Worm (Caenorhabditis elegans): ENCODE measurements around the gene lido-13.

DNA sequence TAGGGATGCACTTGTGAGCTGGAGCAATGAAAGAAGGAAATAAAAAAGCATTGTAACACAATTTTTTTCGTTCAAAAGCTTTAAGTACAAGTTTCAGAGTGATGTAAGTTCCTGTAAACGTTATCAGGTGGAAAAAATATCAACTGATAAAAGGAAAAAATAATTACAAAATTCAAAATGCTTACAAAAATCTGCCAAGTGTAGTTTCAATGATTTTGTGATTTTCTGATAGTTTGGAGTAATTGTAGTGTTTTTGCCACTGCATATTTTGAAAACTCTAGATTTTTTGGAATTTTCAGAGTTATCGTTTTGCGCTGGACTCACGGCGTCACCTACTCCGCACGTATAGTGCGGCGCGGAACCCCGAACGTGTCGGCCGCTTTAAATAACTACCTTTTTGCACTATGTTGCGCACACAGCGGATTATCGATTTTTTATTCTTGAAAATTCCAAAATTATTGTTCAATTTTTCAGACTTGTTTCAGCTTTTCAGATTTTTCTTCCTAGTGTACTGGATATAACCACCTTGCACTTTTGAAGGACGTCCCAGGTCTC, 30.7 kb downstream of the lido-13 start, which contains the start of gene clec-2:
- no peak for TF ChIP-seq flt-1 (GFP tag; IDR thresholded peaks at IDR 0.05)
- TF ChIP-seq cog-1 (tag; optimal IDR thresholded peaks at IDR 0.05) = no peak
- TF ChIP-seq tab-1 (GFP tag; IDR thresholded peaks at IDR 0.05) = no peak
- no peak for TF ChIP-seq med-1 (GFP tag; optimal IDR thresholded peaks at IDR 0.05; ENCODE audit: insufficient read depth)
- no peak for TF ChIP-seq T22C8.4 (GFP tag; IDR thresholded peaks at IDR 0.05)
- no peak for TF ChIP-seq ztf-23 (GFP tag; IDR thresholded peaks at IDR 0.05)
- no peak for TF ChIP-seq ztf-29 (GFP tag; IDR thresholded peaks at IDR 0.05)
- TF ChIP-seq klf-2 (GFP tag; conservative IDR thresholded peaks at IDR 0.05) = no peak
- TF ChIP-seq ref-1 (GFP tag; conservative IDR thresholded peaks at IDR 0.05) = no peak

Measured in whole organism, midembryonic.